Worm (Caenorhabditis elegans): ENCODE measurements around the gene T08D2.8.
"Not testable (repeated sequence)": the region's sequence is repeated elsewhere in the genome, so short reads cannot be mapped to it uniquely, and the experiment has no call there.

T08D2.8 gene

ce11 chrX:192534-192933 is at the start of gene T08D2.8:
Gene T08D2.8, plus strand, starts transcription at chrX:192834.
- TF ChIP-seq daf-12 (tag; optimal IDR thresholded peaks at IDR 0.05), result no peak
- no peak for TF ChIP-seq pqm-1 (tag; optimal IDR thresholded peaks at IDR 0.05)
- TF ChIP-seq egl-27 (tag; optimal IDR thresholded peaks at IDR 0.05), result no peak
- no peak for TF ChIP-seq nhr-25 (tag; optimal IDR thresholded peaks at IDR 0.05)
- TF ChIP-seq tbx-2 (tag; optimal IDR thresholded peaks at IDR 0.05), result no peak
- TF ChIP-seq fkh-10 (GFP tag; optimal IDR thresholded peaks at IDR 0.05), result no peak
- no peak for TF ChIP-seq nfya-1 (tag; optimal IDR thresholded peaks at IDR 0.05; ENCODE audit: insufficient read depth)
- TF ChIP-seq nhr-76 (tag; optimal IDR thresholded peaks at IDR 0.05), result no peak
- TF ChIP-seq lin-15B (tag; optimal IDR thresholded peaks at IDR 0.05), result no peak
- no peak for TF ChIP-seq elt-3 (tag; optimal IDR thresholded peaks at IDR 0.05)
- no peak for TF ChIP-seq ceh-16 (tag; optimal IDR thresholded peaks at IDR 0.05)
- TF ChIP-seq nhr-23 (tag; optimal IDR thresholded peaks at IDR 0.05), result no peak

ce11 chrX:146832-147231 is 45.8 kb upstream of the T08D2.8 start:
- TF ChIP-seq egl-27 (tag; optimal IDR thresholded peaks at IDR 0.05) (no peak), unc-39 (tag; optimal IDR thresholded peaks at IDR 0.05) (no peak), tbx-2 (tag; optimal IDR thresholded peaks at IDR 0.05) (no peak), fkh-10 (GFP tag; optimal IDR thresholded peaks at IDR 0.05) (no peak), elt-2 (tag; optimal IDR thresholded peaks at IDR 0.05) (no peak), nhr-28 (tag; optimal IDR thresholded peaks at IDR 0.05) (no peak), sea-2 (GFP tag; optimal IDR thresholded peaks at IDR 0.05) (no peak), nhr-237 (tag; optimal IDR thresholded peaks at IDR 0.05) (no peak), ceh-9 (tag; optimal IDR thresholded peaks at IDR 0.05) (no peak), nhr-23 (tag; optimal IDR thresholded peaks at IDR 0.05) (no peak), elt-1 (tag; optimal IDR thresholded peaks at IDR 0.05) (no peak)

ce11 chrX:147824-148223 is 44.8 kb upstream of the T08D2.8 start, which contains the start of gene Y73B3A.11:
Gene Y73B3A.11, plus strand, starts transcription at chrX:148124.
- TF ChIP-seq snpc-4 (tag; optimal IDR thresholded peaks at IDR 0.05) (no peak), egl-5 (tag; optimal IDR thresholded peaks at IDR 0.05) (no peak), egl-27 (tag; optimal IDR thresholded peaks at IDR 0.05) (no peak), sea-2 (GFP tag; optimal IDR thresholded peaks at IDR 0.05) (no peak), fkh-10 (GFP tag; optimal IDR thresholded peaks at IDR 0.05) (no peak), nhr-77 (tag; optimal IDR thresholded peaks at IDR 0.05) (no peak), ama-1 (optimal IDR thresholded peaks at IDR 0.05) (no peak), unc-62 (GFP tag; optimal IDR thresholded peaks at IDR 0.05) (no peak), jun-1 (tag; optimal IDR thresholded peaks at IDR 0.05) (no peak)

ce11 chrX:163034-163433 is 29.6 kb upstream of the T08D2.8 start, which contains the start of gene tmed-12:
Gene tmed-12, minus strand, starts transcription at chrX:163134.
- not testable (repeated sequence) for TF ChIP-seq lin-39, ceh-9, mdl-1 (tag; optimal IDR thresholded peaks at IDR 0.05)

- no peak for TF ChIP-seq nhr-11 (tag; optimal IDR thresholded peaks at IDR 0.05)
- TF ChIP-seq eor-1 (tag; optimal IDR thresholded peaks at IDR 0.05), result no peak
Observed at ce11 chrX:177075-177474, 15.6 kb upstream of the T08D2.8 start, which contains the start of the genes T08D2.5 and T08D2.4. Gene T08D2.5, plus strand, starts transcription at chrX:177375. Gene T08D2.4, plus strand, starts transcription at chrX:177396.

ce11 chrX:182119-182741 is 10.4 kb upstream of the T08D2.8 start, which contains the start of the genes T08D2.6 and chkr-1:
Gene T08D2.6, minus strand, starts transcription at chrX:182169.
Gene chkr-1, plus strand, starts transcription at chrX:182691.
- not testable (repeated sequence) for TF ChIP-seq snpc-4, nhr-25, jun-1 (tag; optimal IDR thresholded peaks at IDR 0.05)

DNA sequence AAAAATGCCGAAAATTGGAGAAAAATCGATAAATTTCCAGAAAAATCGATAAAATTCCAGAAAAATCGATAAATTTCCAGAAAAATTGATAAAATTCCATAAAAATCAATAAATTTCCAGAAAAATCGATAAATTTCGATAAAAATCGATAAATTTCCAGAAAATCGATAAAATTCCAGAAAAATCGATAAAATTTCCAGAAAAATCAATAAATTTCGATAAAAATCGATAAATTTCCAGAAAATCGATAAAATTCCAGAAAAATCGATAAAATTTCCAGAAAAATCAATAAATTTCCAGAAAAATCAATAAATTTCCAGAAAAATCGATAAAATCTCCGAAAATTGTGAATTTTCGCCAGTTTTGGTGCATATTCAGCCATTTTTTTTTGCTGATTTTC is 9.1 kb upstream of the T08D2.8 start:
- peak; percentile 43 for TF ChIP-seq ceh-28 (tag; optimal IDR thresholded peaks at IDR 0.05)
